Worm (Caenorhabditis elegans) whole organism, late embryonic: ENCODE results near the gene Y116A8C.40.
A peak's percentile ranks its signal among the peaks of the same experiment; 100 is the strongest.

Source experiments
- C08G9.2 ChIP-seq: sonication (generic microtip); optimal IDR thresholded peaks from 2 replicates; lab custom pipeline; 2016; ENCODE audit warnings: mild to moderate bottlenecking, missing genetic modification characterization, moderate library complexity, missing compliant biosample characterization
- F13H6.1 ChIP-seq: sonication (generic microtip); optimal IDR thresholded peaks from 2 replicates; lab custom pipeline; 2016; ENCODE audit warnings: missing genetic modification characterization, missing compliant biosample characterization
- K02D7.2 ChIP-seq: sonication (generic microtip); optimal IDR thresholded peaks from 2 replicates; lab custom pipeline; 2017; ENCODE audit warnings: mild to moderate bottlenecking, missing genetic modification characterization, missing compliant biosample characterization
- T23F11.4 ChIP-seq: fragments of 200-800 bp; sonication (Bioruptor generic); optimal IDR thresholded peaks from 2 replicates; lab custom pipeline; 2018; ENCODE audit warnings: mild to moderate bottlenecking, missing genetic modification characterization, missing compliant biosample characterization
- Y22D7AL.16 ChIP-seq: sonication (generic microtip); optimal IDR thresholded peaks from 2 replicates; lab custom pipeline; 2016; ENCODE audit warnings: missing genetic modification characterization, missing compliant biosample characterization
- ahr-1 ChIP-seq: sonication (generic microtip); optimal IDR thresholded peaks from 2 replicates; lab custom pipeline; 2016; ENCODE audit warnings: missing genetic modification characterization, missing compliant biosample characterization
- ceh-14 ChIP-seq: sonication (generic microtip); optimal IDR thresholded peaks from 2 replicates; lab custom pipeline; 2016; ENCODE audit warnings: missing genotype, missing genetic modification characterization, missing compliant biosample characterization
- ceh-18 ChIP-seq: sonication (generic microtip); optimal IDR thresholded peaks from 2 replicates; lab custom pipeline; 2016; ENCODE audit warnings: missing genetic modification characterization, missing compliant biosample characterization
- ceh-19 ChIP-seq: fragments of 200-800 bp; sonication (Bioruptor generic); optimal IDR thresholded peaks from 2 replicates; lab custom pipeline; 2018; ENCODE audit warnings: mild to moderate bottlenecking, missing genetic modification characterization, missing compliant biosample characterization
- ceh-30 ChIP-seq: fragments of 150-350 bp; optimal IDR thresholded peaks from 2 replicates; lab custom pipeline; 2014; ENCODE audit warnings: missing biosample characterization, missing genetic modification characterization
- ceh-31 ChIP-seq: sonication (generic microtip); optimal IDR thresholded peaks from 2 replicates; lab custom pipeline; 2016; ENCODE audit warnings: missing genetic modification characterization, missing compliant biosample characterization
- ceh-34 ChIP-seq: sonication (generic microtip); optimal IDR thresholded peaks from 2 replicates; lab custom pipeline; 2016; ENCODE audit warnings: mild to moderate bottlenecking, missing genetic modification characterization, missing compliant biosample characterization
- ceh-48 ChIP-seq: sonication (generic microtip); optimal IDR thresholded peaks from 2 replicates; lab custom pipeline; 2016; ENCODE audit warnings: missing genetic modification characterization, inconsistent platforms, missing compliant biosample characterization
- dmd-4 ChIP-seq: sonication (generic microtip); optimal IDR thresholded peaks from 2 replicates; lab custom pipeline; 2016; ENCODE audit warnings: borderline replicate concordance, missing genetic modification characterization, missing compliant biosample characterization
- elt-4 ChIP-seq: sonication (generic microtip); optimal IDR thresholded peaks from 2 replicates; lab custom pipeline; 2016; ENCODE audit warnings: missing genetic modification characterization, missing compliant biosample characterization
- ets-4 ChIP-seq: sonication (generic microtip); optimal IDR thresholded peaks from 2 replicates; lab custom pipeline; 2016; ENCODE audit warnings: missing genetic modification characterization, missing compliant biosample characterization
- eyg-1 ChIP-seq: sonication (generic microtip); optimal IDR thresholded peaks from 2 replicates; lab custom pipeline; 2016; ENCODE audit warnings: missing genotype, missing genetic modification characterization, missing compliant biosample characterization
- fax-1 ChIP-seq: sonication (generic microtip); optimal IDR thresholded peaks from 2 replicates; lab custom pipeline; 2016; ENCODE audit warnings: missing genotype, missing genetic modification characterization, missing compliant biosample characterization
- fkh-10 ChIP-seq: fragments of 150-350 bp; optimal IDR thresholded peaks from 2 replicates; lab custom pipeline; 2014; ENCODE audit warnings: missing biosample characterization, missing genetic modification reagents, missing genetic modification characterization
- gmeb-2 ChIP-seq: sonication (generic microtip); optimal IDR thresholded peaks from 2 replicates; lab custom pipeline; 2016; ENCODE audit warnings: missing genetic modification characterization, inconsistent platforms, missing compliant biosample characterization
- hlh-15 ChIP-seq: sonication (generic microtip); optimal IDR thresholded peaks from 2 replicates; lab custom pipeline; 2016; ENCODE audit warnings: missing genetic modification characterization, missing compliant biosample characterization
- lim-6 ChIP-seq: sonication (generic microtip); optimal IDR thresholded peaks from 2 replicates; lab custom pipeline; 2016; ENCODE audit warnings: missing genetic modification characterization, missing compliant biosample characterization
- nfya-1 ChIP-seq: sonication (generic microtip); optimal IDR thresholded peaks from 2 replicates; lab custom pipeline; 2017; ENCODE audit warnings: missing genetic modification characterization, mild to moderate bottlenecking, missing compliant biosample characterization, antibody characterized with exemption, moderate library complexity
- nhr-11 ChIP-seq: fragments of 150-350 bp; optimal IDR thresholded peaks from 2 replicates; lab custom pipeline; 2014; ENCODE audit warnings: missing biosample characterization, missing genetic modification characterization
- nhr-232 ChIP-seq: sonication (generic microtip); optimal IDR thresholded peaks from 2 replicates; lab custom pipeline; 2016; ENCODE audit warnings: missing genetic modification characterization, missing compliant biosample characterization
- npax-4 ChIP-seq: sonication (generic microtip); optimal IDR thresholded peaks from 2 replicates; lab custom pipeline; 2016; ENCODE audit warnings: missing genetic modification characterization, missing compliant biosample characterization
- odd-2 ChIP-seq: sonication (generic microtip); optimal IDR thresholded peaks from 2 replicates; lab custom pipeline; 2017; ENCODE audit warnings: antibody characterized with exemption, mild to moderate bottlenecking, missing genetic modification characterization, missing compliant biosample characterization
- pat-9 ChIP-seq: fragments of 200-800 bp; sonication (Bioruptor generic); optimal IDR thresholded peaks from 2 replicates; lab custom pipeline; 2018; ENCODE audit warnings: mild to moderate bottlenecking, missing genetic modification characterization, moderate library complexity, missing compliant biosample characterization
- pha-2 ChIP-seq: sonication (generic microtip); optimal IDR thresholded peaks from 2 replicates; lab custom pipeline; 2017; ENCODE audit warnings: mild to moderate bottlenecking, missing genetic modification characterization, missing compliant biosample characterization
- pha-4 ChIP-seq: fragments of 150-350 bp; optimal IDR thresholded peaks from 2 replicates; lab custom pipeline; 2018; ENCODE audit warnings: missing biosample characterization, missing genetic modification reagents, missing genetic modification characterization
- pqm-1 ChIP-seq: sonication (generic microtip); optimal IDR thresholded peaks from 2 replicates; lab custom pipeline; 2016; ENCODE audit warnings: missing genetic modification characterization, missing compliant biosample characterization
- syd-9 ChIP-seq: sonication (generic microtip); optimal IDR thresholded peaks from 2 replicates; lab custom pipeline; 2016; ENCODE audit warnings: mild to moderate bottlenecking, missing genetic modification characterization, moderate library complexity, missing compliant biosample characterization
- tbx-2 ChIP-seq: sonication (generic microtip); optimal IDR thresholded peaks from 2 replicates; lab custom pipeline; 2016; ENCODE audit warnings: missing genetic modification characterization, missing compliant biosample characterization
- ttx-3 ChIP-seq: sonication (generic microtip); optimal IDR thresholded peaks from 2 replicates; lab custom pipeline; 2016; ENCODE audit warnings: missing genetic modification reagents, missing genetic modification characterization, missing compliant biosample characterization
- unc-3 ChIP-seq, 2 experiments: fragments of 200-800 bp in 1 of 2; sonication (Bioruptor generic) in 1 of 2; sonication (generic microtip) in 1 of 2; conservative IDR thresholded peaks in 1 of 2; optimal IDR thresholded peaks in 1 of 2; 2 replicates each; pipeline versions ENCODE4 v1.3.6 to Lab custom; 2016 to 2022; ENCODE audit warnings: missing compliant biosample characterization in 2 of 2, missing genetic modification characterization in 2 of 2, missing genetic modification reagents in 1 of 2

Gene Y116A8C.40

ce11 chrIV:17116345-17116744, 34.4 kb downstream of the Y116A8C.40 start, which contains the start of gene cyn-13:
TSS of gene cyn-13 (minus strand) at chrIV:17116657.
- TF ChIP-seq Y22D7AL.16 (no peak), tbx-2 (tag; lab: Kevin White, UChicago) (no peak), hlh-15 (tag; lab: Kevin White, UChicago) (no peak), nhr-232 (tag; lab: Kevin White, UChicago) (no peak), F13H6.1 (tag; lab: Kevin White, UChicago) (no peak)

ce11 chrIV:17111813-17112212, 39.0 kb downstream of the Y116A8C.40 start, which contains the start of gene Y116A8C.33:
TSS of gene Y116A8C.33 (plus strand) at chrIV:17112113.
- TF ChIP-seq pat-9 (tag; lab: Kevin White, UChicago) = no peak
- no peak for TF ChIP-seq F13H6.1 (tag; lab: Kevin White, UChicago)
- TF ChIP-seq ceh-14 (tag; lab: Kevin White, UChicago) = no peak
- no peak for TF ChIP-seq fax-1 (tag; lab: Kevin White, UChicago)
- TF ChIP-seq npax-4 (tag; lab: Kevin White, UChicago) = no peak
- TF ChIP-seq fkh-10 = no peak
- no peak for TF ChIP-seq T23F11.4 (GFP tag; lab: Kevin White, UChicago)
- no peak for TF ChIP-seq ceh-34 (tag; lab: Kevin White, UChicago)
- TF ChIP-seq syd-9 (tag; lab: Kevin White, UChicago) = no peak
- TF ChIP-seq pha-2 (tag; lab: Kevin White, UChicago) = no peak
- no peak for TF ChIP-seq ceh-48 (tag; lab: Kevin White, UChicago)
- no peak for TF ChIP-seq ahr-1 (tag; lab: Kevin White, UChicago)
- no peak for TF ChIP-seq lim-6 (tag; lab: Kevin White, UChicago)
- TF ChIP-seq elt-4 (tag; lab: Kevin White, UChicago) = no peak
- no peak for TF ChIP-seq nfya-1
- no peak for TF ChIP-seq odd-2 (tag; lab: Kevin White, UChicago)
- no peak for TF ChIP-seq pha-4 (tag; lab: Kevin White, UChicago)
- TF ChIP-seq ceh-30 (tag; lab: Kevin White, UChicago) = no peak
- no peak for TF ChIP-seq ceh-18

DNA sequence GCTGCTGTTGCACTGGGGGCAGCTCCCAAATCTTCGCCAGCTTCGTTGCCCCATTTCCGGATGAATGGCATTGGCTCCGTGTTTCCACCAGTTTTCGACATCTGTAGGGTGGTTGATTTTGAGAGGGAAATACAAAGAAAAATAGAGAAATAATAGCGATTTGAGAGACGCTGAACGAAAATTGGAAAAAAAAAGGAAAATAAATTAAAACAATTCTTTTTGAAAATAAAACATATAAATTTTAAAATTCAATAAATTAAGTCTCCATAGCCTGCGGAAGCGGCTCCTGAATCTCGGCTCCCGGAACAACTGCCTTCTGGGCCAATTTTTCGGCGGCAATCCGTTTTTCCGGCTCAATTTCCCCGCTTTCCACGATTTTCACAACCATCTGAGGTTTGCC, 39.9 kb downstream of the Y116A8C.40 start, which contains the start of gene sfa-1:
TSS of gene sfa-1 (minus strand) at position 101 of the 400 bp plus-strand sequence.
- no peak for TF ChIP-seq ets-4 (tag; lab: Kevin White, UChicago)
- TF ChIP-seq npax-4 (tag; lab: Kevin White, UChicago) = no peak
- TF ChIP-seq ceh-19 (GFP tag; lab: Kevin White, UChicago) = no peak
- TF ChIP-seq pha-4 (tag; lab: Kevin White, UChicago) = no peak
- TF ChIP-seq Y22D7AL.16 = no peak
- no peak for TF ChIP-seq eyg-1 (tag; lab: Kevin White, UChicago)
- TF ChIP-seq elt-4 (tag; lab: Kevin White, UChicago) = no peak
- no peak for TF ChIP-seq dmd-4 (tag; lab: Kevin White, UChicago)
- no peak for TF ChIP-seq F13H6.1 (tag; lab: Kevin White, UChicago)
- TF ChIP-seq C08G9.2 (tag; lab: Kevin White, UChicago) = no peak
- TF ChIP-seq ceh-31 (tag; lab: Kevin White, UChicago) = no peak
- TF ChIP-seq ttx-3 (tag; lab: Kevin White, UChicago) = no peak
- no peak for TF ChIP-seq nhr-232 (tag; lab: Kevin White, UChicago)
- TF ChIP-seq odd-2 (tag; lab: Kevin White, UChicago) = no peak
- no peak for TF ChIP-seq gmeb-2 (tag; lab: Kevin White, UChicago)
- TF ChIP-seq unc-3 (GFP tag; conservative IDR thresholded peaks at IDR 0.05; lab: Robert Waterston, UW) = no peak
- TF ChIP-seq unc-3 (tag; optimal IDR thresholded peaks at IDR 0.05; lab: Kevin White, UChicago) = no peak
- no peak for TF ChIP-seq pqm-1 (tag; lab: Kevin White, UChicago)

DNA sequence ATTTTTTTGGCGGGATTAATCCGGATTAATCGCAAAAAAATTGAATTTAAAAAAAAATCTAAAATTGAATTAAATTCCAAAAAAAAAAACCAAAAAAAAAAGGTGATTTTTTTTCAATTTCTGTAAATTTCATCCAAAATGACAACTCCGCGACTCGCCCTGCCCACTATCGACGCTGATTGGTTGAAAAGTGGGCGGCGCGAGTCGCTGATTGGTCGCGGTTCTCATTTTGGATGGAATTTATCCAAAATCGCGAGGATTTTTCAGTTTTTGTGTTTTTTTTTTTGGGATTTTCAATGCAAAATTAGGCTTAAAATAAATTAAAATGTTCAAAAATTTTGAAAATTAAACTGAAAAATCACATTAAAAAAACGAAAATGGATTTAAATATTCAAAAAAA, 41.3 kb downstream of the Y116A8C.40 start:
- TF ChIP-seq ceh-48 (tag; lab: Kevin White, UChicago) (no peak), nfya-1 (peak; percentile 91)

DNA sequence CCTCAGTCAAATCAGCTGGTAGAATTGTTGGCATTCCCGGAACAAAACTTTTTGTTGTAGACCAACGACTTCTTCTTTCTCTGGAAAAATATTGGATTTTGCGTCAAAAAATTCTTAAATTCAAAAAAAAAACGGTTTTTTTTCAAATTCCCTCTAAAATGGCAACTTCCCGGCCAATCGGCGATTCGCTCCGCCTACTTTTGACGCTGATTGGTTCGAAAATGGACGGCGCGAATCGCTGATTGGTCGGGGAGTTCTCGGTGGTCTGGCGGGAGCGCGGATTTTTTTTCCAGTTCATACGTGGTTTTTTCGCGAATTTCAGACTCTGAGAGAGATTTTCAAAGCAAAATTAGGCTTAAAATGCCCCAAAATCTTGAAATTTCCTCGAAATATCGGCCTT, 42.0 kb downstream of the Y116A8C.40 start:
- TF ChIP-seq nfya-1 = peak; percentile 79
- TF ChIP-seq nhr-11 (tag; lab: Kevin White, UChicago) = no peak
- no peak for TF ChIP-seq fkh-10
- no peak for TF ChIP-seq odd-2 (tag; lab: Kevin White, UChicago)
- no peak for TF ChIP-seq K02D7.2 (tag; lab: Kevin White, UChicago)
